Fruit fly (Drosophila melanogaster): ENCODE measurements around the gene Rcd4.
A peak's percentile ranks its signal among the peaks of the same experiment; 100 is the strongest.

dm6 chr2L:8420259-8420930 lies 37.7 kb downstream of the Rcd4 start:
- TF ChIP-seq dac (GFP tag; optimal IDR thresholded peaks at IDR 0.05) = no peak
- peak; percentile 63 for TF ChIP-seq CG32006 (GFP tag; optimal IDR thresholded peaks at IDR 0.05)
- peak; percentile 29 for TF ChIP-seq CG8632 (GFP tag; optimal IDR thresholded peaks at IDR 0.05)
- no peak for TF ChIP-seq esn (GFP tag; optimal IDR thresholded peaks at IDR 0.05)
- TF ChIP-seq CG31627 (GFP tag; optimal IDR thresholded peaks at IDR 0.05) = peak; percentile 2
- TF ChIP-seq Sox102F (GFP tag; optimal IDR thresholded peaks at IDR 0.05) = no peak
- TF ChIP-seq CG1621 (tag; optimal IDR thresholded peaks at IDR 0.05) = peak; percentile 46
- peak; percentile 37 for TF ChIP-seq Ets96B (tag; optimal IDR thresholded peaks at IDR 0.05)
- peak; percentile 32; the same call in 1 of the 2 replicates for TF ChIP-seq CG15336 (GFP tag; IDR thresholded peaks at IDR 0.05)
- TF ChIP-seq CG6854 (GFP tag; optimal IDR thresholded peaks at IDR 0.05) = no peak
- TF ChIP-seq CG16779 (tag; optimal IDR thresholded peaks at IDR 0.05) = no peak
- TF ChIP-seq CG11902 (GFP tag; optimal IDR thresholded peaks at IDR 0.05) = no peak
- no peak for TF ChIP-seq CG7368 (GFP tag; optimal IDR thresholded peaks at IDR 0.05)
